Fruit fly (Drosophila melanogaster): ENCODE data around the gene CG44040.

dm6 chr3R:15356152-15356551 is 36.0 kb downstream of the CG44040 start:
- TF ChIP-seq CG1621 (tag; optimal IDR thresholded peaks at IDR 0.05) = no peak
- no peak for TF ChIP-seq CG3919 (GFP tag; optimal IDR thresholded peaks at IDR 0.05)
- TF ChIP-seq spab (GFP tag; optimal IDR thresholded peaks at IDR 0.05) = no peak
- TF ChIP-seq CG6854 (GFP tag; optimal IDR thresholded peaks at IDR 0.05) = no peak
- TF ChIP-seq CG16779 (tag; optimal IDR thresholded peaks at IDR 0.05) = no peak
- no peak for TF ChIP-seq CG6276 (GFP tag; optimal IDR thresholded peaks at IDR 0.05)
- TF ChIP-seq Sox102F (GFP tag; optimal IDR thresholded peaks at IDR 0.05) = no peak
- TF ChIP-seq CG3032 (tag; optimal IDR thresholded peaks at IDR 0.05) = no peak
- no peak for TF ChIP-seq CG10631 (GFP tag; optimal IDR thresholded peaks at IDR 0.05)
- no peak for TF ChIP-seq vri (GFP tag; optimal IDR thresholded peaks at IDR 0.05)
- no peak for TF ChIP-seq Smox (GFP tag; optimal IDR thresholded peaks at IDR 0.05)
- TF ChIP-seq lz (GFP tag; optimal IDR thresholded peaks at IDR 0.05) = no peak
- no peak for TF ChIP-seq fd85E (GFP tag; optimal IDR thresholded peaks at IDR 0.05)
- no peak for TF ChIP-seq net (GFP tag; optimal IDR thresholded peaks at IDR 0.05)
